Worm (Caenorhabditis elegans) whole organism, dauer: Measurements from ENCODE around the gene zim-2.

Experiments used
- unc-62 ChIP-seq: sonication (generic microtip); optimal IDR thresholded peaks from 2 replicates; lab custom pipeline; 2017; ENCODE audit warnings: missing biosample characterization, missing genetic modification reagents, missing genetic modification characterization

The zim-2 gene

ce11 chrIV:10554947-10555346 is at the start of gene zim-2:
Gene zim-2, plus strand, starts transcription at chrIV:10555247.
- no peak for TF ChIP-seq unc-62 (GFP tag; lab: Kevin White, UChicago)

- TF ChIP-seq unc-62 (GFP tag; lab: Kevin White, UChicago) = no peak
Observed at ce11 chrIV:10506016-10506415, 49.0 kb upstream of the zim-2 start.

- TF ChIP-seq unc-62 (GFP tag; lab: Kevin White, UChicago) = no peak
Observed at ce11 chrIV:10507586-10507985, 47.5 kb upstream of the zim-2 start.

ce11 chrIV:10511432-10511831 is 43.6 kb upstream of the zim-2 start:
- TF ChIP-seq unc-62 (GFP tag; lab: Kevin White, UChicago) = no peak

ce11 chrIV:10512752-10513151 is 42.3 kb upstream of the zim-2 start:
- TF ChIP-seq unc-62 (GFP tag; lab: Kevin White, UChicago) = no peak

- TF ChIP-seq unc-62 (GFP tag; lab: Kevin White, UChicago) = no peak
Observed at ce11 chrIV:10513266-10513665, 41.8 kb upstream of the zim-2 start.

- TF ChIP-seq unc-62 (GFP tag; lab: Kevin White, UChicago) = no peak
Observed at ce11 chrIV:10515128-10515527, 39.9 kb upstream of the zim-2 start, which contains the start of gene C02F4.4. Gene C02F4.4, minus strand, starts transcription at chrIV:10515228.

- no peak for TF ChIP-seq unc-62 (GFP tag; lab: Kevin White, UChicago)
Observed at ce11 chrIV:10518652-10519051, 36.4 kb upstream of the zim-2 start.

- no peak for TF ChIP-seq unc-62 (GFP tag; lab: Kevin White, UChicago)
Observed at ce11 chrIV:10521106-10521505, 33.9 kb upstream of the zim-2 start, which contains the start of gene cal-4. Gene cal-4, plus strand, starts transcription at chrIV:10521406.

- TF ChIP-seq unc-62 (GFP tag; lab: Kevin White, UChicago) = no peak
Observed at ce11 chrIV:10524095-10524829, 30.8 kb upstream of the zim-2 start, which contains the start of gene C02F4.5. Gene C02F4.5, minus strand, starts transcription at chrIV:10524145.

- TF ChIP-seq unc-62 (GFP tag; lab: Kevin White, UChicago) = no peak
Observed at ce11 chrIV:10530648-10531047, 24.4 kb upstream of the zim-2 start, which contains the start of gene T07G12.2. Gene T07G12.2, plus strand, starts transcription at chrIV:10530709.

ce11 chrIV:10533639-10534038 is 21.4 kb upstream of the zim-2 start, which contains the start of gene T07G12.3:
Gene T07G12.3, plus strand, starts transcription at chrIV:10533939.
- TF ChIP-seq unc-62 (GFP tag; lab: Kevin White, UChicago) = no peak

- TF ChIP-seq unc-62 (GFP tag; lab: Kevin White, UChicago) = no peak
Observed at ce11 chrIV:10538584-10538983, 16.5 kb upstream of the zim-2 start, which contains the start of gene T07G12.4. Gene T07G12.4, minus strand, starts transcription at chrIV:10538684.

- no peak for TF ChIP-seq unc-62 (GFP tag; lab: Kevin White, UChicago)
Observed at ce11 chrIV:10542283-10542682, 12.8 kb upstream of the zim-2 start.

ce11 chrIV:10543361-10543760 is 11.7 kb upstream of the zim-2 start:
- TF ChIP-seq unc-62 (GFP tag; lab: Kevin White, UChicago) = no peak

- TF ChIP-seq unc-62 (GFP tag; lab: Kevin White, UChicago) = no peak
Observed at ce11 chrIV:10545038-10545437, 10.0 kb upstream of the zim-2 start, which contains the start of gene T07G12.5. Gene T07G12.5, minus strand, starts transcription at chrIV:10545138.
